Worm (Caenorhabditis elegans) whole organism, mixed stage, embryonic: ENCODE data around the gene set-15.

Source experiments
- blmp-1 ChIP-seq: fragments of 150-350 bp; optimal IDR thresholded peaks from 2 replicates; lab custom pipeline; 2014; ENCODE audit warnings: missing biosample characterization, missing genetic modification characterization
- elt-3 ChIP-seq: fragments of 150-350 bp; optimal IDR thresholded peaks from 2 replicates; lab custom pipeline; 2014; ENCODE audit warnings: missing biosample characterization, missing genetic modification characterization
- nhr-12 ChIP-seq: fragments of 150-350 bp; optimal IDR thresholded peaks from 2 replicates; lab custom pipeline; 2014; ENCODE audit warnings: missing biosample characterization, missing genetic modification characterization
- nhr-237 ChIP-seq: fragments of 150-350 bp; optimal IDR thresholded peaks from 2 replicates; lab custom pipeline; 2014; ENCODE audit warnings: missing biosample characterization, missing genetic modification characterization
- pha-4 ChIP-seq: fragments of 150-350 bp; optimal IDR thresholded peaks from 2 replicates; lab custom pipeline; 2018; ENCODE audit warnings: missing biosample characterization, missing genetic modification reagents, missing genetic modification characterization
- sem-2 ChIP-seq: fragments of 200-800 bp; sonication (Bioruptor generic); optimal IDR thresholded peaks from 2 replicates; lab custom pipeline; 2018; ENCODE audit warnings: mild to moderate bottlenecking, missing genetic modification characterization, missing compliant biosample characterization
- snpc-4 ChIP-seq: fragments of 150-350 bp; optimal IDR thresholded peaks from 2 replicates; lab custom pipeline; 2014; ENCODE audit warnings: missing biosample characterization, missing genetic modification characterization

DNA sequence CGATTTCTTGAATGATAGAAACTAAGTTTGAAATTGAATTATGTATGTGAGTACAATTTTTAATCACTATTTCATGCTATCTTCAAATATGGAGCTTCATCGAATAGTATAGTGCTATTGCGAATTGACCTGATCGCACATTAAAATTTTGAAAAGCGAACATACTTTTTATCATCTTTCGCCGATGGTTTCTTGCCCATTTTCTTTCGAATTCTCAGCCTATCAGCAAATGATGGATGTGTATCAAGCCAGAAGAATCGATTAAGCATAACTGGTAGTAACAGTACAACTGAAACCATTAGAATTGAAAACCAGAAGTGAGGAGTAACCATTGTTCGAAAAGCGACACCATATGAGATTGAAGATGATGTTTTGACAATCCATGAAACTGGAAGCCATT, 49.6 kb upstream of the set-15 start:
- TF ChIP-seq elt-3 (tag; lab: Kevin White, UChicago), result no peak
- TF ChIP-seq nhr-237 (tag; lab: Kevin White, UChicago), result no peak
- TF ChIP-seq sem-2 (GFP tag; lab: Kevin White, UChicago), result no peak
- TF ChIP-seq blmp-1 (tag; lab: Kevin White, UChicago), result no peak
- no peak for TF ChIP-seq snpc-4 (tag; lab: Kevin White, UChicago)
- no peak for TF ChIP-seq pha-4 (tag; lab: Kevin White, UChicago)
- no peak for TF ChIP-seq nhr-12 (tag; lab: Kevin White, UChicago)
